Fruit fly (Drosophila melanogaster): ENCODE results near the gene Mgat2.

The Mgat2 gene

dm6 chr3R:30004648-30005047 lies 17.4 kb downstream of the Mgat2 start, which contains the start of the genes Nlp and Nph (continued):
- TF ChIP-seq pros (GFP tag; optimal IDR thresholded peaks at IDR 0.05) (no peak), caup (GFP tag; optimal IDR thresholded peaks at IDR 0.05; ENCODE audit: severe bottlenecking) (peak; percentile 22), CoRest (tag; optimal IDR thresholded peaks at IDR 0.05) (peak; percentile 15), az2 (GFP tag; optimal IDR thresholded peaks at IDR 0.05) (no peak), ara (GFP tag; IDR thresholded peaks at IDR 0.05) (no peak), CG2678 (tag; optimal IDR thresholded peaks at IDR 0.05) (no peak), Poxn (GFP tag; IDR thresholded peaks at IDR 0.05) (no peak), slou (GFP tag; optimal IDR thresholded peaks at IDR 0.05) (no peak), lbe (GFP tag; optimal IDR thresholded peaks at IDR 0.05) (no peak), inv (GFP tag; IDR thresholded peaks at IDR 0.05; ENCODE audit: partially characterized antibody) (peak; percentile 70), chinmo (GFP tag; IDR thresholded peaks at IDR 0.05; ENCODE audit: partially characterized antibody) (peak; percentile 74; the same call in 1 of the 4 replicates), mirr (GFP tag; optimal IDR thresholded peaks at IDR 0.05) (no peak), da (GFP tag; optimal IDR thresholded peaks at IDR 0.05) (no peak), peb (GFP tag; IDR thresholded peaks at IDR 0.05) (no peak), mld (GFP tag; IDR thresholded peaks at IDR 0.05; ENCODE audit: partially characterized antibody) (peak; percentile 56; the same call in 1 of the 3 replicates), Bgb (GFP tag; IDR thresholded peaks at IDR 0.05; ENCODE audit: partially characterized antibody) (peak; percentile 84), CG10321 (GFP tag; IDR thresholded peaks at IDR 0.05) (no peak), sr (GFP tag; IDR thresholded peaks at IDR 0.05) (no peak), CG15514 (GFP tag; optimal IDR thresholded peaks at IDR 0.05) (peak; percentile 85), Lhr (GFP tag; optimal IDR thresholded peaks at IDR 0.05) (no peak), CG10267 (tag; optimal IDR thresholded peaks at IDR 0.05) (peak; percentile 63), CG18476 (GFP tag; optimal IDR thresholded peaks at IDR 0.05) (peak; percentile 32), ems (GFP tag; optimal IDR thresholded peaks at IDR 0.05) (peak; percentile 3), CG12391 (tag; optimal IDR thresholded peaks at IDR 0.05) (peak; percentile 42), Mad (GFP tag; optimal IDR thresholded peaks at IDR 0.05) (peak; percentile 41), CG5953 (GFP tag; IDR thresholded peaks at IDR 0.05) (no peak), CG1647 (GFP tag; optimal IDR thresholded peaks at IDR 0.05) (no peak), CG3847 (GFP tag; IDR thresholded peaks at IDR 0.05) (0 out of 2 replicates have a peak, but pooled peaks have one; percentile 53), dan (GFP tag; IDR thresholded peaks at IDR 0.05) (no peak), z (GFP tag; IDR thresholded peaks at IDR 0.05) (no peak), HHEX (GFP tag; optimal IDR thresholded peaks at IDR 0.05) (no peak), Rx (GFP tag; IDR thresholded peaks at IDR 0.05) (no peak), CG17829 (tag; optimal IDR thresholded peaks at IDR 0.05) (peak; percentile 80), CG15011 (GFP tag; optimal IDR thresholded peaks at IDR 0.05) (no peak), amos (GFP tag; IDR thresholded peaks at IDR 0.05; ENCODE audit: partially characterized antibody) (peak; percentile 76), CG33213 (GFP tag; optimal IDR thresholded peaks at IDR 0.05) (peak; percentile 19), CG6854 (GFP tag; optimal IDR thresholded peaks at IDR 0.05) (no peak), Drgx (GFP tag; IDR thresholded peaks at IDR 0.05) (no peak), ham (GFP tag; IDR thresholded peaks at IDR 0.05) (no peak), CG6791 (GFP tag; IDR thresholded peaks at IDR 0.05; ENCODE audit: partially characterized antibody) (peak; percentile 77), CG13287 (GFP tag; IDR thresholded peaks at IDR 0.05; ENCODE audit: partially characterized antibody) (peak; percentile 95), sob (GFP tag; IDR thresholded peaks at IDR 0.05) (no peak), CG17385 (GFP tag; optimal IDR thresholded peaks at IDR 0.05) (peak; percentile 5), fd102C (GFP tag; optimal IDR thresholded peaks at IDR 0.05) (no peak), Ssrp (tag; optimal IDR thresholded peaks at IDR 0.05) (no peak), CG8290 (GFP tag; optimal IDR thresholded peaks at IDR 0.05) (no peak), CG8290 (tag; optimal IDR thresholded peaks at IDR 0.05) (no peak), CG10274 (GFP tag; optimal IDR thresholded peaks at IDR 0.05) (no peak), CG14667 (GFP tag; IDR thresholded peaks at IDR 0.05) (no peak), fd3F (GFP tag; optimal IDR thresholded peaks at IDR 0.05) (no peak), grau (tag; optimal IDR thresholded peaks at IDR 0.05) (peak; percentile 35)

Data from whole organism, embryonic.